Fruit fly (Drosophila melanogaster): ENCODE measurements around the gene CG4238.

CG4238 gene

DNA sequence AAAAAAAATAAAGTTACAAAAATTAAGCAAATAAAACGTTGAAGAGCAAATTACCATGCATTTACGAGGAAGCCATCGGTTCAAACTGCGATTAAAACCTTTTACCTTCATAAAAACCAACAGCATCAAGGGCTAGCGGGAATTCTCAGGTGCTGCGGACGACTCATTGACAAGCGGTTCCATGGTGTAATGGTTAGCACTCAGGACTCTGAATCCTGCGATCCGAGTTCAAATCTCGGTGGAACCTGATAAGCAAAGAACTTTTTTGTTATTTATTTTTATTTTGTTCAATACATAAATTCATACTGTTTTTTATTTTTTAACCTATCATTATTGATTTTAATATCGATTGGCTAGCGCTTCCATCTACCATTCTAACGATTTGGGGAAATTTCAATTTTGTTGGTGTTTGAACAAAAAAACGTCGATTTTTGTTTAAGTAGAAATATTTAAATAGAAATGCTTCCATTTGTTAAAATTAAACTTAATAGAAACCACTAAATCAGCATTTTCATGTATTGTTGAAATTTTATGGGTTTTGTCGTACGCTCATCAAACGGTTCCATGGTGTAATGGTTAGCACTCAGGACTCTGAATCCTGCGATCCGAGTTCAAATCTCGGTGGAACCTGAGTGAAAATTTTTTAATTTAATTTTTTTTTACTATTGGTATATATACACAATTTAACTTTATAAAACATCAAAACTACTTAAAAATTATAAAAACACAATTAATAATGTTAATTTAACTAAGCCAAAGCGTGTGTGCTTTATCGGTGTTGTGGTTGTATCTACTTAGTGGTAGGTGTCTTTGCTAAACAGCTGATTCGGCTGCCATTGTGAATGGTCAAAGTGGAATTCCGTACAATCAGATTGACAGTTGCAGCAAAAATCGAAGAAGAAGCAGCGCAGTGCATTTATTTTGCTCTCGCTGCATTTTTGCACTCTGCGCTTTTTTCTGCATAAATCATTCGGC is at the start of gene CG4238 (continued):
- TF ChIP-seq CG18476 (GFP tag; optimal IDR thresholded peaks at IDR 0.05) (no peak), sna (GFP tag; IDR thresholded peaks at IDR 0.05; ENCODE audit: partially characterized antibody) (no peak), CG10366 (GFP tag; IDR thresholded peaks at IDR 0.05) (no peak), CG13894 (tag; optimal IDR thresholded peaks at IDR 0.05) (peak; percentile 4), rib (GFP tag; IDR thresholded peaks at IDR 0.05) (0 out of 2 replicates have a peak, but pooled peaks have one; percentile 34), Ssrp (tag; optimal IDR thresholded peaks at IDR 0.05) (no peak), CG10959 (GFP tag; IDR thresholded peaks at IDR 0.05) (no peak), NfI (GFP tag; optimal IDR thresholded peaks at IDR 0.05) (no peak), sob (GFP tag; IDR thresholded peaks at IDR 0.05) (no peak), Hr51 (GFP tag; optimal IDR thresholded peaks at IDR 0.05) (no peak), CG13424 (tag; optimal IDR thresholded peaks at IDR 0.05) (no peak), Adf1 (GFP tag; IDR thresholded peaks at IDR 0.05) (no peak), CG7372 (GFP tag; IDR thresholded peaks at IDR 0.05) (no peak), CG9817 (tag; optimal IDR thresholded peaks at IDR 0.05) (no peak), ind (GFP tag; optimal IDR thresholded peaks at IDR 0.05) (no peak), CG3726 (GFP tag; IDR thresholded peaks at IDR 0.05) (no peak), CG3065 (GFP tag; optimal IDR thresholded peaks at IDR 0.05) (no peak), Bgb (GFP tag; IDR thresholded peaks at IDR 0.05; ENCODE audit: partially characterized antibody) (peak; percentile 69), fd64A (GFP tag; optimal IDR thresholded peaks at IDR 0.05) (no peak), Fer2 (tag; optimal IDR thresholded peaks at IDR 0.05) (no peak), CG2202 (tag; optimal IDR thresholded peaks at IDR 0.05) (no peak), hth (optimal IDR thresholded peaks at IDR 0.05) (no peak), CG9876 (GFP tag; optimal IDR thresholded peaks at IDR 0.05) (no peak), CG9609 (GFP tag; optimal IDR thresholded peaks at IDR 0.05) (no peak), zen (tag; optimal IDR thresholded peaks at IDR 0.05) (peak; percentile 55), stc (GFP tag; IDR thresholded peaks at IDR 0.05) (no peak), Sox102F (GFP tag; optimal IDR thresholded peaks at IDR 0.05) (no peak), z (GFP tag; IDR thresholded peaks at IDR 0.05) (no peak), CG6654 (GFP tag; optimal IDR thresholded peaks at IDR 0.05) (no peak), CkIIα-i1 (GFP tag; IDR thresholded peaks at IDR 0.05) (no peak), ash1 (GFP tag; optimal IDR thresholded peaks at IDR 0.05) (no peak), Dp (GFP tag; optimal IDR thresholded peaks at IDR 0.05) (peak; percentile 42), dm (GFP tag; optimal IDR thresholded peaks at IDR 0.05) (no peak), dpn (GFP tag; optimal IDR thresholded peaks at IDR 0.05) (no peak), peb (GFP tag; IDR thresholded peaks at IDR 0.05) (no peak), MBD-R2 (GFP tag; IDR thresholded peaks at IDR 0.05) (peak; percentile 86), vfl (GFP tag; optimal IDR thresholded peaks at IDR 0.05) (no peak), CG15011 (GFP tag; optimal IDR thresholded peaks at IDR 0.05) (no peak), CG6689 (GFP tag; IDR thresholded peaks at IDR 0.05) (no peak), unc-4 (GFP tag; IDR thresholded peaks at IDR 0.05; ENCODE audit: partially characterized antibody) (peak; percentile 39; the same call in 1 of the 2 replicates), abd-A (tag; optimal IDR thresholded peaks at IDR 0.05) (peak; percentile 30), tx (GFP tag; optimal IDR thresholded peaks at IDR 0.05) (no peak), NC2α (GFP tag; optimal IDR thresholded peaks at IDR 0.05) (no peak), CG14710 (tag; optimal IDR thresholded peaks at IDR 0.05) (peak; percentile 31), trem (tag; optimal IDR thresholded peaks at IDR 0.05) (peak; percentile 72), salm (tag; optimal IDR thresholded peaks at IDR 0.05) (no peak), CG14860 (GFP tag; IDR thresholded peaks at IDR 0.05; ENCODE audit: partially characterized antibody) (peak; percentile 59), CHES-1-like (GFP tag; optimal IDR thresholded peaks at IDR 0.05) (no peak), CG11560 (tag; IDR thresholded peaks at IDR 0.05) (no peak)
